Worm (Caenorhabditis elegans) whole organism, L1 larva: Measurements from ENCODE around the gene pho-1.

Experiments
- C16A3.4 ChIP-seq: fragments of 150-350 bp; optimal IDR thresholded peaks from 2 replicates; lab custom pipeline; 2014; ENCODE audit warnings: missing biosample characterization, missing genetic modification characterization
- ama-1 ChIP-seq: fragments of 150-350 bp; optimal IDR thresholded peaks from 2 replicates; lab custom pipeline; 2014
- blmp-1 ChIP-seq: fragments of 150-350 bp; optimal IDR thresholded peaks from 2 replicates; lab custom pipeline; 2014; ENCODE audit warnings: missing biosample characterization, missing genetic modification characterization
- ceh-8 ChIP-seq: fragments of 200-800 bp; sonication (Bioruptor generic); optimal IDR thresholded peaks from 2 replicates; lab custom pipeline; 2018; ENCODE audit warnings: mild to moderate bottlenecking, missing genetic modification characterization, moderate library complexity, missing compliant biosample characterization
- ceh-82 ChIP-seq, 3 experiments: fragments of 150-350 bp in 1 of 3; sonication (generic microtip) in 2 of 3; optimal IDR thresholded peaks; 2 replicates each; lab custom pipeline; 2014 to 2017; ENCODE audit warnings: missing biosample characterization in 3 of 3, missing genetic modification characterization in 3 of 3
- ces-1 ChIP-seq: fragments of 150-350 bp; optimal IDR thresholded peaks from 2 replicates; lab custom pipeline; 2014; ENCODE audit warnings: missing biosample characterization, missing genetic modification reagents, missing genetic modification characterization
- dpl-1 ChIP-seq, 3 experiments: fragments of 150-350 bp in 2 of 3; sonication (generic microtip) in 1 of 3; optimal IDR thresholded peaks; 2 replicates each; lab custom pipeline; 2014 to 2017; ENCODE audit warnings: missing biosample characterization in 3 of 3, missing genetic modification characterization in 3 of 3, missing genetic modification reagents in 3 of 3
- dsc-1 ChIP-seq: sonication (generic microtip); optimal IDR thresholded peaks from 2 replicates; lab custom pipeline; 2016; ENCODE audit warnings: mild to moderate bottlenecking, missing genetic modification characterization, missing compliant biosample characterization
- efl-1 ChIP-seq, 4 experiments: fragments of 150-350 bp; optimal IDR thresholded peaks in 3 of 4; peaks in 1 of 4; 1 replicate in 1 of 4; 2 replicates in 3 of 4; lab custom pipeline; 2014; ENCODE audit warnings: missing biosample characterization in 2 of 4, missing genetic modification characterization in 2 of 4, missing genetic modification reagents in 2 of 4
- efl-3 ChIP-seq: fragments of 200-800 bp; sonication (Bioruptor generic); optimal IDR thresholded peaks from 2 replicates; lab custom pipeline; 2018; ENCODE audit warnings: mild to moderate bottlenecking, missing genetic modification characterization, missing compliant biosample characterization
- elt-2 ChIP-seq: sonication (generic microtip); optimal IDR thresholded peaks from 2 replicates; lab custom pipeline; 2016; ENCODE audit warnings: missing genetic modification characterization, mild to moderate bottlenecking, inconsistent platforms, missing compliant biosample characterization, missing genetic modification reagents
- elt-3 ChIP-seq, 6 experiments: fragments of 150-350 bp in 1 of 6; sonication (generic microtip); optimal IDR thresholded peaks; 2 replicates each; lab custom pipeline; 2017 to 2018; ENCODE audit warnings: missing biosample characterization in 6 of 6, missing genetic modification characterization in 6 of 6, inconsistent platforms in 1 of 6
- fkh-8 ChIP-seq: sonication (generic microtip); optimal IDR thresholded peaks from 2 replicates; lab custom pipeline; 2016; ENCODE audit warnings: mild to moderate bottlenecking, missing genetic modification characterization, missing compliant biosample characterization
- hpl-2 ChIP-seq: fragments of 150-350 bp; optimal IDR thresholded peaks from 2 replicates; lab custom pipeline; 2014; ENCODE audit warnings: missing biosample characterization, missing genetic modification reagents, missing genetic modification characterization
- irx-1 ChIP-seq: sonication (generic microtip); optimal IDR thresholded peaks from 2 replicates; lab custom pipeline; 2016; ENCODE audit warnings: missing genetic modification characterization, missing compliant biosample characterization
- isw-1 ChIP-seq: fragments of 200-800 bp; sonication (Bioruptor generic); IDR thresholded peaks from 2 replicates; pipeline ENCODE4 v1.3.6; 2022; ENCODE audit warnings: missing genetic modification characterization, missing compliant biosample characterization
- jun-1 ChIP-seq: fragments of 150-350 bp; optimal IDR thresholded peaks from 2 replicates; lab custom pipeline; 2014; ENCODE audit warnings: missing biosample characterization, missing genetic modification reagents, missing genetic modification characterization
- lin-14 ChIP-seq: fragments of 200-800 bp; sonication (Bioruptor generic); optimal IDR thresholded peaks from 2 replicates; lab custom pipeline; 2018; ENCODE audit warnings: mild to moderate bottlenecking, missing genetic modification characterization, moderate library complexity, missing compliant biosample characterization
- lin-35 ChIP-seq, 2 experiments: fragments of 150-350 bp; optimal IDR thresholded peaks; 2 replicates each; lab custom pipeline; 2014; ENCODE audit warnings: missing biosample characterization in 2 of 2, missing genetic modification characterization in 2 of 2, missing genetic modification reagents in 2 of 2
- lir-3 ChIP-seq: sonication (generic microtip); optimal IDR thresholded peaks from 2 replicates; lab custom pipeline; 2016; ENCODE audit warnings: mild to moderate bottlenecking, missing genetic modification characterization, moderate library complexity, missing compliant biosample characterization; ENCODE audit not compliant: poor library complexity
- lsy-2 ChIP-seq, 2 experiments: fragments of 150-350 bp; optimal IDR thresholded peaks; 2 replicates each; lab custom pipeline; 2014; ENCODE audit warnings: missing biosample characterization in 2 of 2, missing genetic modification characterization in 2 of 2
- mab-9 ChIP-seq: fragments of 200-800 bp; sonication (Bioruptor generic); IDR thresholded peaks from 2 replicates; pipeline ENCODE4 v1.3.6; 2022; ENCODE audit warnings: missing genetic modification reagents, missing genetic modification characterization, missing compliant biosample characterization
- mdl-1 ChIP-seq, 2 experiments: fragments of 150-350 bp; optimal IDR thresholded peaks; 2 replicates each; lab custom pipeline; 2014 to 2017; ENCODE audit warnings: missing biosample characterization in 2 of 2, missing genetic modification characterization in 2 of 2, inconsistent platforms in 1 of 2
- mep-1 ChIP-seq: fragments of 150-350 bp; optimal IDR thresholded peaks from 2 replicates; lab custom pipeline; 2014; ENCODE audit warnings: missing biosample characterization, missing genetic modification characterization
- nhr-11 ChIP-seq: fragments of 150-350 bp; optimal IDR thresholded peaks from 2 replicates; lab custom pipeline; 2014; ENCODE audit warnings: missing biosample characterization, missing genetic modification characterization
- nhr-19 ChIP-seq: fragments of 200-800 bp; sonication (Bioruptor generic); conservative IDR thresholded peaks from 2 replicates; pipeline ENCODE4 v1.3.6; 2022; ENCODE audit warnings: missing genetic modification characterization, missing compliant biosample characterization
- nhr-20 ChIP-seq: sonication (generic microtip); optimal IDR thresholded peaks from 2 replicates; lab custom pipeline; 2016; ENCODE audit warnings: mild to moderate bottlenecking, missing genetic modification characterization, missing compliant biosample characterization
- nhr-28 ChIP-seq: fragments of 150-350 bp; optimal IDR thresholded peaks from 2 replicates; lab custom pipeline; 2014; ENCODE audit warnings: missing biosample characterization, missing genetic modification characterization
- nhr-47 ChIP-seq: sonication (generic microtip); optimal IDR thresholded peaks from 2 replicates; lab custom pipeline; 2016; ENCODE audit warnings: mild to moderate bottlenecking, missing genetic modification characterization, moderate library complexity, missing compliant biosample characterization
- nhr-71 ChIP-seq: sonication (generic microtip); optimal IDR thresholded peaks from 2 replicates; lab custom pipeline; 2016; ENCODE audit warnings: mild to moderate bottlenecking, missing genetic modification characterization, moderate library complexity, missing compliant biosample characterization
- nhr-85 ChIP-seq: sonication (generic microtip); peaks from one replicate; lab custom pipeline; 2016; ENCODE audit warnings: missing genetic modification characterization, inconsistent platforms, missing compliant biosample characterization
- nhr-90 ChIP-seq: sonication (generic microtip); optimal IDR thresholded peaks from 2 replicates; lab custom pipeline; 2016; ENCODE audit warnings: mild to moderate bottlenecking, missing genetic modification characterization, missing compliant biosample characterization; ENCODE audit not compliant: poor library complexity
- pqm-1 ChIP-seq: sonication (generic microtip); optimal IDR thresholded peaks from 3 replicates; lab custom pipeline; 2017; ENCODE audit warnings: missing biosample characterization, missing genetic modification characterization
- rnt-1 ChIP-seq: sonication (generic microtip); optimal IDR thresholded peaks from 2 replicates; lab custom pipeline; 2016; ENCODE audit warnings: mild to moderate bottlenecking, missing genetic modification characterization, moderate library complexity, missing compliant biosample characterization
- skn-1 ChIP-seq: fragments of 150-350 bp; optimal IDR thresholded peaks from 2 replicates; lab custom pipeline; 2014; ENCODE audit warnings: missing biosample characterization, missing genetic modification characterization
- snpc-4 ChIP-seq: fragments of 150-350 bp; optimal IDR thresholded peaks from 2 replicates; lab custom pipeline; 2014; ENCODE audit warnings: missing biosample characterization, missing genetic modification characterization
- snu-23 ChIP-seq: sonication (generic microtip); optimal IDR thresholded peaks from 2 replicates; lab custom pipeline; 2016; ENCODE audit warnings: missing genetic modification characterization, missing compliant biosample characterization
- sup-37 ChIP-seq: fragments of 200-800 bp; sonication (Bioruptor generic); optimal IDR thresholded peaks from 2 replicates; lab custom pipeline; 2018; ENCODE audit warnings: mild to moderate bottlenecking, missing genetic modification characterization, missing compliant biosample characterization
- swsn-7 ChIP-seq: sonication (generic microtip); optimal IDR thresholded peaks from 2 replicates; lab custom pipeline; 2016; ENCODE audit warnings: missing genetic modification characterization, missing compliant biosample characterization
- tbx-2 ChIP-seq: sonication (generic microtip); optimal IDR thresholded peaks from 2 replicates; lab custom pipeline; 2016; ENCODE audit warnings: missing genetic modification characterization, missing compliant biosample characterization
- tlp-1 ChIP-seq: fragments of 150-350 bp; optimal IDR thresholded peaks from 2 replicates; lab custom pipeline; 2014; ENCODE audit warnings: missing biosample characterization, missing genetic modification characterization
- unc-130 ChIP-seq: fragments of 150-350 bp; optimal IDR thresholded peaks from 2 replicates; lab custom pipeline; 2017; ENCODE audit warnings: missing biosample characterization, missing genetic modification characterization, inconsistent platforms
- unc-86 ChIP-seq: sonication (generic microtip); optimal IDR thresholded peaks from 2 replicates; lab custom pipeline; 2016; ENCODE audit warnings: missing genetic modification characterization, missing compliant biosample characterization
- vab-15 ChIP-seq: sonication (generic microtip); optimal IDR thresholded peaks from 2 replicates; lab custom pipeline; 2017; ENCODE audit warnings: missing genotype, mild to moderate bottlenecking, missing genetic modification characterization, missing compliant biosample characterization
- ztf-4 ChIP-seq: fragments of 150-350 bp; optimal IDR thresholded peaks from 2 replicates; lab custom pipeline; 2014; ENCODE audit warnings: missing biosample characterization, missing genetic modification characterization

The pho-1 gene

ce11 chrII:5201922-5202562, 33.6 kb downstream of the pho-1 start:
- peak in 1 of 2 experiments; percentile 10 for TF ChIP-seq lsy-2 (tag; optimal IDR thresholded peaks at IDR 0.05; lab: Kevin White, UChicago)
- TF ChIP-seq nhr-20 (tag; lab: Kevin White, UChicago) = peak; percentile 16
- TF ChIP-seq elt-3 (tag; optimal IDR thresholded peaks at IDR 0.05; lab: Kevin White, UChicago) = peak in 4 of 6 experiments; percentile 22 to 77 (median 43)
- no peak for TF ChIP-seq ceh-8 (GFP tag; lab: Kevin White, UChicago)
- TF ChIP-seq irx-1 = no peak
- TF ChIP-seq vab-15 (tag; lab: Kevin White, UChicago) = no peak
- TF ChIP-seq nhr-90 (tag; lab: Kevin White, UChicago) = peak; percentile 42
- TF ChIP-seq jun-1 (tag; lab: Kevin White, UChicago) = peak; percentile 61
- TF ChIP-seq ztf-4 = no peak
- TF ChIP-seq nhr-47 = peak; percentile 16
- TF ChIP-seq snu-23 = no peak
- peak; percentile 50 for TF ChIP-seq dsc-1 (tag; lab: Kevin White, UChicago)
- peak; percentile 69 for TF ChIP-seq tlp-1 (tag; lab: Kevin White, UChicago)
- peak; percentile 82 for TF ChIP-seq pqm-1 (tag; lab: Kevin White, UChicago)
- TF ChIP-seq mep-1 (tag; lab: Kevin White, UChicago) = peak; percentile 22
- TF ChIP-seq elt-2 = peak; percentile 99
- TF ChIP-seq nhr-11 (tag; lab: Kevin White, UChicago) = no peak
- no peak for TF ChIP-seq lir-3 (tag; lab: Kevin White, UChicago)
- no peak for TF ChIP-seq efl-3
- peak; percentile 44 for TF ChIP-seq nhr-71 (tag; lab: Kevin White, UChicago)
- peak in 1 of 2 experiments; percentile 55 for TF ChIP-seq lin-35 (GFP tag; optimal IDR thresholded peaks at IDR 0.05; lab: Kevin White, UChicago)
- peak; percentile 46 for TF ChIP-seq blmp-1
- peak; percentile 32 for TF ChIP-seq lin-14 (GFP tag; lab: Kevin White, UChicago)
- no peak for TF ChIP-seq nhr-28 (tag; lab: Kevin White, UChicago)
- TF ChIP-seq nhr-85 (tag; lab: Kevin White, UChicago) = peak; percentile 67
- no peak for TF ChIP-seq fkh-8 (tag; lab: Kevin White, UChicago)
- no peak for TF ChIP-seq ama-1 (lab: Kevin White, UChicago)
- TF ChIP-seq swsn-7 (tag; lab: Kevin White, UChicago) = no peak
- no peak for TF ChIP-seq unc-130 (tag; lab: Kevin White, UChicago)

- TF ChIP-seq elt-3 (tag; optimal IDR thresholded peaks at IDR 0.05; lab: Kevin White, UChicago) (peak in 1 of 6 experiments; percentile 45), hpl-2 (GFP tag; lab: Kevin White, UChicago) (no peak), ceh-8 (GFP tag; lab: Kevin White, UChicago) (no peak), lsy-2 (tag; optimal IDR thresholded peaks at IDR 0.05; lab: Kevin White, UChicago) (peak; percentile 22 to 65), fkh-8 (tag; lab: Kevin White, UChicago) (peak; percentile 23), snpc-4 (tag; lab: Kevin White, UChicago) (peak; percentile 38), mep-1 (tag; lab: Kevin White, UChicago) (peak; percentile 41), nhr-19 (GFP tag; lab: Robert Waterston, UW) (peak; percentile 20; the same call in 1 of the 2 replicates), unc-130 (tag; lab: Kevin White, UChicago) (no peak), ces-1 (GFP tag; lab: Kevin White, UChicago) (no peak), tbx-2 (peak; percentile 46), isw-1 (GFP tag; lab: Robert Waterston, UW) (no peak), lin-35 (GFP tag; optimal IDR thresholded peaks at IDR 0.05; lab: Kevin White, UChicago) (peak; percentile 31 to 37), mdl-1 (tag; optimal IDR thresholded peaks at IDR 0.05; lab: Kevin White, UChicago) (no peak), rnt-1 (tag; lab: Kevin White, UChicago) (peak; percentile 48), nhr-47 (peak; percentile 28), mab-9 (GFP tag; lab: Robert Waterston, UW) (no peak), nhr-20 (tag; lab: Kevin White, UChicago) (peak; percentile 39), lin-14 (GFP tag; lab: Kevin White, UChicago) (peak; percentile 85), snu-23 (peak; percentile 70), nhr-71 (tag; lab: Kevin White, UChicago) (peak; percentile 78), ceh-82 (tag; optimal IDR thresholded peaks at IDR 0.05; lab: Kevin White, UChicago) (peak in 1 of 3 experiments; percentile 20), swsn-7 (tag; lab: Kevin White, UChicago) (peak; percentile 30), unc-86 (tag; lab: Kevin White, UChicago) (peak; percentile 40), sup-37 (GFP tag; lab: Kevin White, UChicago) (no peak), skn-1 (tag; lab: Kevin White, UChicago) (peak; percentile 26), blmp-1 (peak; percentile 87), efl-1 (optimal IDR thresholded peaks at IDR 0.05; lab: Kevin White, UChicago) (peak; percentile 49 to 50), efl-1 (GFP tag; optimal IDR thresholded peaks at IDR 0.05 in 1 of 2; lab: Kevin White, UChicago) (peak; percentile 14 to 90), dpl-1 (GFP tag; optimal IDR thresholded peaks at IDR 0.05; lab: Kevin White, UChicago) (peak in 2 of 3 experiments; percentile 11 to 23), irx-1 (no peak), C16A3.4 (tag; lab: Kevin White, UChicago) (peak; percentile 7), dsc-1 (tag; lab: Kevin White, UChicago) (peak; percentile 63)
Measured at ce11 chrII:5200987-5201582, 34.6 kb downstream of the pho-1 start.
